Fruit fly (Drosophila melanogaster): ENCODE measurements around the gene Pink1.

DNA sequence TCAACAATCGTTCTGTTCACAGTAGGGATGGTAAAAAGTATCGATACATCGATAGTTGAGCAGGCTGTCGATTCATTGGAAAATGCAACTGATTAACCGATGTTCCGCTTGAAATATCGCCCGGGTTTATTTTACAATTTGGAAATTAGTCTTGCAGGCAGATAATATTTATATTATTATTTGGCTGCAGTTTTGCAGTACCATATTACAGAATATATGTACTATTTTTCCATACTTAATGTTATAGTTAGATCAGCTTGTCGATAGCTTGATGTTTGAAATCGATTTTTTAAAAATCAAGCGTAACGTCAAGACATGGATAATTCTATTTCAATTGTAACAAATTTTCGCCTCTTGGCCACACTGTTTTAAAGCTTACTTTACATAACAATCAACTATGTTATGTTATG lies 11.4 kb downstream of the Pink1 start, which contains the start of gene CG14442:
- TF ChIP-seq toe (GFP tag; optimal IDR thresholded peaks at IDR 0.05) (no peak), CG7045 (GFP tag; optimal IDR thresholded peaks at IDR 0.05) (no peak), kay (GFP tag; ENCODE audit: borderline replicate concordance) (no peak), CG33017 (tag; optimal IDR thresholded peaks at IDR 0.05) (peak; percentile 30), Hr96 (GFP tag; optimal IDR thresholded peaks at IDR 0.05) (no peak), CG11617 (GFP tag; optimal IDR thresholded peaks at IDR 0.05) (peak; percentile 65), CG12768 (GFP tag; optimal IDR thresholded peaks at IDR 0.05) (no peak), CG14711 (tag; optimal IDR thresholded peaks at IDR 0.05) (peak; percentile 68), CG7101 (tag; optimal IDR thresholded peaks at IDR 0.05) (peak; percentile 76), cnc (optimal IDR thresholded peaks at IDR 0.05) (no peak)
